Fruit fly (Drosophila melanogaster) whole organism, prepupa: Measurements from ENCODE around the gene Evi5.

Experiments
- Blimp-1 ChIP-seq: fragments of 200-800 bp; sonication (Bioruptor generic); optimal IDR thresholded peaks from 3 replicates; lab custom pipeline; 2017; ENCODE audit warnings: missing biosample characterization, missing genetic modification characterization, mild to moderate bottlenecking, moderate library complexity, missing genetic modification reagents
- CG10631 ChIP-seq: fragments of 200-800 bp; sonication (Bioruptor generic); optimal IDR thresholded peaks from 2 replicates; lab custom pipeline; 2016; ENCODE audit warnings: missing biosample characterization, missing genetic modification characterization
- CG10669 ChIP-seq: fragments of 200-800 bp; sonication (Bioruptor generic); optimal IDR thresholded peaks from 3 replicates; lab custom pipeline; 2018; ENCODE audit warnings: missing biosample characterization, mild to moderate bottlenecking, missing genetic modification characterization, moderate library complexity
- CG11294 ChIP-seq: fragments of 200-800 bp; sonication (Bioruptor generic); IDR thresholded peaks from 2 replicates; pipeline ENCODE4 v1.3.6; 2022; ENCODE audit warnings: missing biosample characterization, missing genetic modification characterization
- CG11762 ChIP-seq: fragments of 200-800 bp; sonication (Bioruptor generic); optimal IDR thresholded peaks from 3 replicates; lab custom pipeline; 2016; ENCODE audit warnings: missing biosample characterization, missing genetic modification characterization; ENCODE audit not compliant: insufficient read depth
- CG11902 ChIP-seq: fragments of 200-800 bp; sonication (Bioruptor generic); optimal IDR thresholded peaks from 3 replicates; lab custom pipeline; 2016; ENCODE audit warnings: missing biosample characterization, missing genetic modification characterization
- CG15336 ChIP-seq: fragments of 200-800 bp; sonication (Bioruptor generic); IDR thresholded peaks from 2 replicates; pipeline ENCODE4 v1.3.6; 2022; ENCODE audit warnings: missing biosample characterization, missing genetic modification characterization
- CG16779 ChIP-seq: fragments of 200-800 bp; sonication (Bioruptor generic); optimal IDR thresholded peaks from 3 replicates; lab custom pipeline; 2017; ENCODE audit warnings: missing biosample characterization, mild to moderate bottlenecking, missing genetic modification characterization
- CG3032 ChIP-seq: fragments of 200-800 bp; optimal IDR thresholded peaks from 2 replicates; lab custom pipeline; 2019; ENCODE audit warnings: missing biosample characterization, mild to moderate bottlenecking, missing genetic modification characterization, moderate library complexity
- CG31627 ChIP-seq: fragments of 200-800 bp; sonication (Bioruptor generic); optimal IDR thresholded peaks from 3 replicates; lab custom pipeline; 2016; ENCODE audit warnings: missing biosample characterization, missing genetic modification characterization
- CG32006 ChIP-seq: fragments of 200-800 bp; sonication (Bioruptor generic); optimal IDR thresholded peaks from 3 replicates; lab custom pipeline; 2017; ENCODE audit warnings: missing biosample characterization, mild to moderate bottlenecking, missing genetic modification characterization
- CG34406 ChIP-seq: fragments of 200-800 bp; sonication (Bioruptor generic); optimal IDR thresholded peaks from 3 replicates; lab custom pipeline; 2016; ENCODE audit warnings: missing biosample characterization, missing genetic modification characterization
- CG3919 ChIP-seq: fragments of 200-800 bp; sonication (Bioruptor generic); optimal IDR thresholded peaks from 3 replicates; lab custom pipeline; 2016; ENCODE audit warnings: missing biosample characterization, missing genetic modification characterization
- CG6163 ChIP-seq: fragments of 200-800 bp; sonication (Bioruptor generic); IDR thresholded peaks from 3 replicates; pipeline ENCODE4 v1.3.6; 2022; ENCODE audit warnings: missing biosample characterization, missing genetic modification characterization
- CG6276 ChIP-seq: fragments of 200-800 bp; sonication (Bioruptor generic); optimal IDR thresholded peaks from 2 replicates; lab custom pipeline; 2017; ENCODE audit warnings: missing biosample characterization, mild to moderate bottlenecking, missing genetic modification characterization
- CG6792 ChIP-seq: fragments of 200-800 bp; sonication (Bioruptor generic); optimal IDR thresholded peaks from 3 replicates; lab custom pipeline; 2016; ENCODE audit warnings: missing biosample characterization, missing genetic modification characterization
- CG6808 ChIP-seq: fragments of 200-800 bp; sonication (Bioruptor generic); optimal IDR thresholded peaks from 3 replicates; lab custom pipeline; 2017; ENCODE audit warnings: missing biosample characterization, missing genetic modification characterization, mild to moderate bottlenecking, moderate library complexity, missing genetic modification reagents
- CG6854 ChIP-seq: fragments of 200-800 bp; sonication (Bioruptor generic); optimal IDR thresholded peaks from 2 replicates; lab custom pipeline; 2017; ENCODE audit warnings: missing biosample characterization, mild to moderate bottlenecking, missing genetic modification characterization
- CG8319 ChIP-seq: fragments of 200-800 bp; sonication (Bioruptor generic); optimal IDR thresholded peaks from 3 replicates; lab custom pipeline; 2016; ENCODE audit warnings: missing biosample characterization, missing genetic modification characterization
- CG8632 ChIP-seq: fragments of 200-800 bp; sonication (Bioruptor generic); optimal IDR thresholded peaks from 3 replicates; lab custom pipeline; 2016; ENCODE audit warnings: missing biosample characterization, missing genetic modification characterization
- Eip78C ChIP-seq: fragments of 200-800 bp; sonication (Bioruptor generic); peaks from one replicate; lab custom pipeline; 2016; ENCODE audit warnings: missing biosample characterization, missing genetic modification characterization
- Eip93F ChIP-seq: fragments of 200-800 bp; sonication (Bioruptor generic); optimal IDR thresholded peaks from 2 replicates; lab custom pipeline; 2016; ENCODE audit warnings: missing biosample characterization, mild to moderate bottlenecking, missing genetic modification characterization
- Ets21C ChIP-seq: fragments of 200-800 bp; sonication (Bioruptor generic); optimal IDR thresholded peaks from 3 replicates; lab custom pipeline; 2016; ENCODE audit warnings: missing biosample characterization, missing genetic modification characterization
- Ets96B ChIP-seq: fragments of 200-800 bp; optimal IDR thresholded peaks from 2 replicates; lab custom pipeline; 2019; ENCODE audit warnings: missing biosample characterization, mild to moderate bottlenecking, missing genetic modification characterization, moderate library complexity
- Gug ChIP-seq: fragments of 200-800 bp; sonication (Bioruptor generic); IDR thresholded peaks from 2 replicates; pipeline ENCODE4 v1.3.6; 2022; ENCODE audit warnings: missing biosample characterization, missing genetic modification characterization
- Hr38 ChIP-seq: sonication (Bioruptor generic); optimal IDR thresholded peaks from 2 replicates; lab custom pipeline; 2016; ENCODE audit warnings: missing biosample characterization, missing genetic modification characterization
- Hr39 ChIP-seq: fragments of 200-800 bp; sonication (Bioruptor generic); optimal IDR thresholded peaks from 2 replicates; lab custom pipeline; 2016; ENCODE audit warnings: missing biosample characterization, missing genetic modification characterization
- Lpt ChIP-seq: fragments of 200-800 bp; sonication (Bioruptor generic); optimal IDR thresholded peaks from 3 replicates; lab custom pipeline; 2016; ENCODE audit warnings: missing biosample characterization, missing genetic modification characterization
- Met ChIP-seq: fragments of 200-800 bp; sonication (Bioruptor generic); optimal IDR thresholded peaks from 3 replicates; lab custom pipeline; 2016; ENCODE audit warnings: missing biosample characterization, missing genetic modification characterization
- OdsH ChIP-seq: fragments of 200-800 bp; sonication (Bioruptor generic); optimal IDR thresholded peaks from 3 replicates; lab custom pipeline; 2016; ENCODE audit warnings: missing biosample characterization, missing genetic modification characterization
- Sox102F ChIP-seq: fragments of 200-800 bp; sonication (Bioruptor generic); optimal IDR thresholded peaks from 2 replicates; lab custom pipeline; 2016; ENCODE audit warnings: missing biosample characterization, mild to moderate bottlenecking, missing genetic modification characterization
- Sox14 ChIP-seq: fragments of 200-800 bp; sonication (Bioruptor generic); optimal IDR thresholded peaks from 3 replicates; lab custom pipeline; 2016; ENCODE audit warnings: missing biosample characterization, missing genetic modification characterization
- Sox15 ChIP-seq: fragments of 200-800 bp; sonication (Bioruptor generic); optimal IDR thresholded peaks from 3 replicates; lab custom pipeline; 2016; ENCODE audit warnings: missing biosample characterization, missing genetic modification characterization
- achi ChIP-seq: fragments of 200-800 bp; sonication (Bioruptor generic); optimal IDR thresholded peaks from 3 replicates; lab custom pipeline; 2016; ENCODE audit warnings: missing biosample characterization, missing genetic modification characterization
- dsx ChIP-seq: fragments of 200-800 bp; optimal IDR thresholded peaks from 3 replicates; lab custom pipeline; 2019; ENCODE audit warnings: missing biosample characterization, mild to moderate bottlenecking, missing genetic modification characterization, moderate library complexity; ENCODE audit not compliant: poor library complexity, severe bottlenecking
- eg ChIP-seq: fragments of 200-800 bp; sonication (Bioruptor generic); IDR thresholded peaks from 3 replicates; pipeline ENCODE4 v1.3.6; 2022; ENCODE audit warnings: missing biosample characterization, missing genetic modification characterization
- esn ChIP-seq: fragments of 200-800 bp; sonication (Bioruptor generic); optimal IDR thresholded peaks from 2 replicates; lab custom pipeline; 2016; ENCODE audit warnings: missing biosample characterization, mild to moderate bottlenecking, missing genetic modification characterization, moderate library complexity
- fd59A ChIP-seq: fragments of 200-800 bp; sonication (Bioruptor generic); optimal IDR thresholded peaks from 2 replicates; lab custom pipeline; 2017; ENCODE audit warnings: missing biosample characterization, mild to moderate bottlenecking, missing genetic modification characterization, missing genetic modification reagents
- fkh ChIP-seq: fragments of 200-800 bp; sonication (Bioruptor generic); optimal IDR thresholded peaks from 3 replicates; lab custom pipeline; 2017; ENCODE audit warnings: missing biosample characterization, mild to moderate bottlenecking, missing genetic modification characterization, moderate library complexity
- lz ChIP-seq: fragments of 200-800 bp; sonication (Bioruptor generic); optimal IDR thresholded peaks from 3 replicates; lab custom pipeline; 2016; ENCODE audit warnings: missing biosample characterization, missing genetic modification characterization
- net ChIP-seq: fragments of 200-800 bp; sonication (Bioruptor generic); optimal IDR thresholded peaks from 3 replicates; lab custom pipeline; 2016; ENCODE audit warnings: missing biosample characterization, missing genetic modification characterization
- pdm3 ChIP-seq: fragments of 200-800 bp; sonication (Bioruptor generic); optimal IDR thresholded peaks from 3 replicates; lab custom pipeline; 2016; ENCODE audit warnings: missing biosample characterization, missing genetic modification characterization
- ss ChIP-seq, 2 experiments: fragments of 200-800 bp; sonication (Bioruptor generic); optimal IDR thresholded peaks; 2 replicates in 1 of 2; 3 replicates in 1 of 2; lab custom pipeline; 2017 to 2018; ENCODE audit warnings: mild to moderate bottlenecking in 2 of 2, missing biosample characterization in 2 of 2, missing genetic modification characterization in 2 of 2, moderate library complexity in 1 of 2
- svp ChIP-seq: fragments of 200-800 bp; sonication (Bioruptor generic); peaks from one replicate; lab custom pipeline; 2016; ENCODE audit warnings: missing biosample characterization, missing genetic modification characterization
- topi ChIP-seq: fragments of 200-800 bp; sonication (Bioruptor generic); optimal IDR thresholded peaks from 3 replicates; lab custom pipeline; 2016; ENCODE audit warnings: missing biosample characterization, missing genetic modification characterization
- vri ChIP-seq: fragments of 200-800 bp; sonication (Bioruptor generic); optimal IDR thresholded peaks from 3 replicates; lab custom pipeline; 2016; ENCODE audit warnings: missing biosample characterization, mild to moderate bottlenecking, missing genetic modification characterization

Gene Evi5

DNA sequence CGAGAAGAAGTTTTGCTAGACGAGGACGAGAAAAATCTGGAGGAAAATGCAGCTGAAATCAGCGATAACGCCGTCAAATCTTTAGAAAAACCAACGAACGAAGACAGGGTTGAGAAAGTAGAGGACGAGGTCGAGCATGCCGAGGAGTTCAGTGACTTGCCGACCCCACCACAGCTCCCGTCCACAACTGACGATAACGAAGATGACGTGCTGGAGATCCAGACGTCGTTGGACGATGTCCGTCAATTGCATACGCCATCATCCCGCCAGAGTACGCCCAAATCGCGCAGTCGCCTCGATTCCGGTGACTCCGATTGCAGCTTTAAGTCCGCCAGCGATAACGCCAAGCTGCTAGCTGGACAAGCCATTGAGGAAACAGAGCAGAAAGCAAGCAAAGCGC is 3.0 kb upstream of the Evi5 start:
- TF ChIP-seq svp (peak; percentile 94), Eip93F (GFP tag; lab: Kevin White, UChicago) (no peak)

dm6 chrX:11453638-11454037 is 548 bp downstream of the Evi5 start:
- no peak for TF ChIP-seq esn (GFP tag; lab: Kevin White, UChicago)
- no peak for TF ChIP-seq CG6808
- TF ChIP-seq vri (GFP tag; lab: Kevin White, UChicago): no peak
- no peak for TF ChIP-seq Sox15 (GFP tag; lab: Kevin White, UChicago)
- no peak for TF ChIP-seq CG6792 (GFP tag; lab: Kevin White, UChicago)
- no peak for TF ChIP-seq fkh
- TF ChIP-seq Sox14: no peak
- TF ChIP-seq CG6276 (GFP tag; lab: Kevin White, UChicago): no peak
- no peak for TF ChIP-seq CG16779 (tag; lab: Kevin White, UChicago)
- TF ChIP-seq CG3919 (GFP tag; lab: Kevin White, UChicago): no peak
- no peak for TF ChIP-seq CG10631 (GFP tag; lab: Kevin White, UChicago)
- no peak for TF ChIP-seq topi
- no peak for TF ChIP-seq net (GFP tag; lab: Kevin White, UChicago)
- no peak for TF ChIP-seq Eip93F (GFP tag; lab: Kevin White, UChicago)
- TF ChIP-seq CG3032 (tag; lab: Kevin White, UChicago): no peak
- TF ChIP-seq CG11294: no peak
- TF ChIP-seq CG11902 (GFP tag; lab: Kevin White, UChicago): no peak
- no peak for TF ChIP-seq Hr39 (GFP tag; lab: Kevin White, UChicago)
- TF ChIP-seq CG6163 (GFP tag; lab: Robert Waterston, UW): no peak
- TF ChIP-seq, all 60 proteins: peak for 0

- TF ChIP-seq esn (GFP tag; lab: Kevin White, UChicago) (peak; percentile 77), fd59A (GFP tag; lab: Kevin White, UChicago) (peak; percentile 63), Gug (GFP tag; lab: Robert Waterston, UW) (peak; percentile 90), CG6276 (GFP tag; lab: Kevin White, UChicago) (peak; percentile 84), svp (peak; percentile 86), Ets96B (tag; lab: Kevin White, UChicago) (peak; percentile 81), ss (GFP tag; optimal IDR thresholded peaks at IDR 0.05; lab: Kevin White, UChicago) (peak; percentile 68 to 77), CG16779 (tag; lab: Kevin White, UChicago) (peak; percentile 82), CG8319 (GFP tag; lab: Kevin White, UChicago) (peak; percentile 62), achi (GFP tag; lab: Kevin White, UChicago) (peak; percentile 86), Eip78C (GFP tag; lab: Kevin White, UChicago) (peak; percentile 94), eg (GFP tag; lab: Robert Waterston, UW) (peak; percentile 96), CG15336 (GFP tag; lab: Robert Waterston, UW) (peak; percentile 93), pdm3 (GFP tag; lab: Kevin White, UChicago) (peak; percentile 88), lz (peak; percentile 75), vri (GFP tag; lab: Kevin White, UChicago) (peak; percentile 57), CG10669 (GFP tag; lab: Kevin White, UChicago) (peak; percentile 82), CG6854 (GFP tag; lab: Kevin White, UChicago) (no peak), Lpt (GFP tag; lab: Kevin White, UChicago) (peak; percentile 82), Blimp-1 (GFP tag; lab: Kevin White, UChicago) (no peak), CG31627 (GFP tag; lab: Kevin White, UChicago) (peak; percentile 62), dsx (GFP tag; lab: Kevin White, UChicago) (peak; percentile 85), CG3032 (tag; lab: Kevin White, UChicago) (peak; percentile 78), Hr39 (GFP tag; lab: Kevin White, UChicago) (peak; percentile 68), CG8632 (GFP tag; lab: Kevin White, UChicago) (peak; percentile 75), CG11294 (peak; percentile 80), CG34406 (GFP tag; lab: Kevin White, UChicago) (peak; percentile 71), Eip93F (GFP tag; lab: Kevin White, UChicago) (no peak), Ets21C (GFP tag; lab: Kevin White, UChicago) (peak; percentile 56), CG32006 (peak; percentile 91), OdsH (GFP tag; lab: Kevin White, UChicago) (peak; percentile 77), Sox102F (GFP tag; lab: Kevin White, UChicago) (peak; percentile 66), Hr38 (no peak), CG11762 (GFP tag; lab: Kevin White, UChicago) (peak; percentile 74), CG3919 (GFP tag; lab: Kevin White, UChicago) (peak; percentile 87), CG6808 (peak; percentile 68), Met (GFP tag; lab: Kevin White, UChicago) (peak; percentile 82)
Observed at dm6 chrX:11452846-11453391, 1.3 kb downstream of the Evi5 start.
